Fruit fly (Drosophila melanogaster) S2 (cell line): ENCODE results near the gene Cpsf6.

Source experiments
- CG8478 ChIP-seq: fragments of >200 bp; optimal IDR thresholded peaks from 2 replicates; lab custom pipeline; 2018
- CTCF ChIP-seq, 2 experiments: fragments of >200 bp; optimal IDR thresholded peaks; 2 replicates each; lab custom pipeline; 2018

DNA sequence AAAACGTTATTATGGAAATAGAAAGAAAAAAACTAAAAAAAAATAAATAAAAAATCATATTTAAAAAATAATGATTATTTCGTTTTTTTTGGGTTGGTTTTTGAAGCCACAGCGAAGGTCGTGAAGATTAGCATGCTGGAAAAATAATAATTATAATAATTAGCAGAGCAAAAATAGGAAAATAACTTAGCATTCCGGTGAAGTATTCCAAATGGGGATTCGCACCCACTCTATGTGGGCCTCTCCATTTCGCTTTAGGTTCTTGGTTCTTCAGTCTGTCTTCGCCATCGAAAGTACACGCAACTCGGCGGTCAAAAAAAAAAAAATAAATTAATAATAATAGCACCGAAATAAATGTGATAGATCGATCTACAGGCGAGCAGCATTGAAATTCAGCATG, 13.0 kb upstream of the Cpsf6 start, which contains the start of gene CG34462:
- TF ChIP-seq CG8478 (lab: Kevin White, UChicago) (no peak), CTCF (optimal IDR thresholded peaks at IDR 0.05; lab: Kevin White, UChicago) (no peak)
